Fruit fly (Drosophila melanogaster): Measurements from ENCODE around the gene CG15461.

Gene CG15461

DNA sequence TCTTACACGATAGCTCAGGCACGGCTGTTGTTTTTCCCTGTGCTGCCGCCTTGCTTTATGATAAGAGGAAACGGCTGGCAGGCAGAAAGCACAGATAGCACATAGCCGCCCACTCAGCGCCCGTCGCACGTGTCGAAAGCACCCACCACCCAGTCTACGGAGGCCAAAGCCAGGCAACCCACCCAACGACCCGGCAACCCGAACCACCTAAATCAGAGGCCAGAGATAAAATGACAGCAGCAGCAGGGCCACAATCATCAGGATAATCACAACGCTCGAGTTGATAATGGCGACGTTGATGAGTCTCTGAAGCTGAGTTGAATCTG, 17.5 kb downstream of the CG15461 start:
- TF ChIP-seq dmrt93B (GFP tag; optimal IDR thresholded peaks at IDR 0.05) = peak; percentile 2
- TF ChIP-seq jim (GFP tag; optimal IDR thresholded peaks at IDR 0.05) = no peak
- TF ChIP-seq CrebA (GFP tag; optimal IDR thresholded peaks at IDR 0.05; ENCODE audit: borderline replicate concordance) = no peak

DNA sequence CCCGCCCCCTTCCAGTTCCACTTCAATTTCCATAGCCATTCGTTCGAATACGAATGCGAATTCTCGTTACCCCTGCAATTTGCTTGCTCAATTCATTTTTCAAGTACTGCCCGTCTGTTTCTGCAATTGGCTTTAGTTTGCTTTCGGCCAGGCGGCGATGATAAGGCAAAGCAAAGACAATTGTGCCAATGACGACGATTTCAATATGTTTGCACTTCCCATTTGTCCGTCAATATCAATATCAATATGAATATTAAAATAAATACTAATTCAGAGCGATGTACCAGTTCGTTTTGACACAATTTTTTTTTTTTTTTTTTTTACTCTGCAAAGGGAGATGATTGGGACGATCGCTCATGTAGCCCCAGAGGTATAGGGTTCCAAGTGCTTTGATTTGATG, 19.9 kb downstream of the CG15461 start:
- TF ChIP-seq jim (GFP tag; optimal IDR thresholded peaks at IDR 0.05) (no peak), ey (GFP tag; optimal IDR thresholded peaks at IDR 0.05) (no peak), Mio (GFP tag; optimal IDR thresholded peaks at IDR 0.05) (no peak), Jra (GFP tag; optimal IDR thresholded peaks at IDR 0.05) (no peak), usp (GFP tag; optimal IDR thresholded peaks at IDR 0.05) (no peak), foxo (GFP tag; optimal IDR thresholded peaks at IDR 0.05) (peak in 1 of 2 experiments; percentile 47), Abd-B (GFP tag; optimal IDR thresholded peaks at IDR 0.05) (no peak), sage (GFP tag; optimal IDR thresholded peaks at IDR 0.05) (peak; percentile 17), h (GFP tag; optimal IDR thresholded peaks at IDR 0.05) (peak; percentile 54), dl (GFP tag; optimal IDR thresholded peaks at IDR 0.05; ENCODE audit: insufficient read depth in 1 of 2, partially characterized antibody in 2 of 2) (no peak), tai (GFP tag; optimal IDR thresholded peaks at IDR 0.05) (peak; percentile 48), rgr (GFP tag; optimal IDR thresholded peaks at IDR 0.05) (peak; percentile 69), br (GFP tag; optimal IDR thresholded peaks at IDR 0.05) (peak; percentile 11), Dif (GFP tag; optimal IDR thresholded peaks at IDR 0.05; ENCODE audit: partially characterized antibody) (no peak), Vsx2 (GFP tag; optimal IDR thresholded peaks at IDR 0.05; ENCODE audit: partially characterized antibody) (no peak), psq (GFP tag; optimal IDR thresholded peaks at IDR 0.05) (peak; percentile 36), Dfd (GFP tag; optimal IDR thresholded peaks at IDR 0.05) (no peak), Sp1 (GFP tag; optimal IDR thresholded peaks at IDR 0.05) (no peak), Rel (GFP tag; optimal IDR thresholded peaks at IDR 0.05) (no peak), Rel (tag; optimal IDR thresholded peaks at IDR 0.05) (no peak), fru (GFP tag; optimal IDR thresholded peaks at IDR 0.05) (peak; percentile 2), brk (GFP tag; optimal IDR thresholded peaks at IDR 0.05) (no peak), GATAd (GFP tag; optimal IDR thresholded peaks at IDR 0.05) (no peak), CG9705 (GFP tag; optimal IDR thresholded peaks at IDR 0.05) (no peak), Hr83 (GFP tag; optimal IDR thresholded peaks at IDR 0.05; ENCODE audit: poor library complexity, severe bottlenecking) (peak; percentile 46), dsf (GFP tag; optimal IDR thresholded peaks at IDR 0.05; ENCODE audit: borderline replicate concordance) (no peak), CG32264 (GFP tag; optimal IDR thresholded peaks at IDR 0.05) (no peak), sv (GFP tag; optimal IDR thresholded peaks at IDR 0.05) (no peak), lola (GFP tag; optimal IDR thresholded peaks at IDR 0.05) (no peak), Myc (optimal IDR thresholded peaks at IDR 0.05) (no peak), Hnf4 (GFP tag; optimal IDR thresholded peaks at IDR 0.05) (peak; percentile 65), woc (GFP tag; optimal IDR thresholded peaks at IDR 0.05) (no peak), OdsH (GFP tag; optimal IDR thresholded peaks at IDR 0.05) (peak; percentile 8), pan (optimal IDR thresholded peaks at IDR 0.05) (no peak), CrebA (GFP tag; optimal IDR thresholded peaks at IDR 0.05; ENCODE audit: borderline replicate concordance) (no peak), Hr78 (GFP tag; optimal IDR thresholded peaks at IDR 0.05) (no peak), HLH106 (tag; optimal IDR thresholded peaks at IDR 0.05) (peak; percentile 13), dmrt93B (GFP tag; optimal IDR thresholded peaks at IDR 0.05) (no peak), N (GFP tag; optimal IDR thresholded peaks at IDR 0.05) (no peak)

DNA sequence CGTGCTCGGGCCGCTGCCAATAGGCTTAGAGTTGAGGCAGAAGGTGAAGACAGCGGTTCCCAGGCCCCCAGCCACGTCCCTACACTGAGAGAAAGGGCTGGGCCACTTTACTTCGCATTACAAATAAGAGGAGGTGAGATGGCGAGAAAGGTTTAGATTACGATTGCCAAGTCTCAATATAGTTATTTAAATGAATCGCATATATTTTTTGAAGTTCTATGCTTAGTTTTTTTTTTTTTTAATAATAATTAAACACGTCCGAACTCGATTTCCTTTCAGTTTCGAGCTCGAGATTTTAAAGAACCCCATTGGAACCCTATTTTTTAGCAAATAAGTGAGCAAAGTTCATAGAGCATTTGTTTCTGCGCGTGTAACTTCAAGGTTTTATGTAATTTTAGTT, 21.8 kb downstream of the CG15461 start:
- TF ChIP-seq brk (GFP tag; optimal IDR thresholded peaks at IDR 0.05) = no peak
- no peak for TF ChIP-seq CG9705 (GFP tag; optimal IDR thresholded peaks at IDR 0.05)
- TF ChIP-seq sage (GFP tag; optimal IDR thresholded peaks at IDR 0.05) = no peak
- peak; percentile 13 for TF ChIP-seq h (GFP tag; optimal IDR thresholded peaks at IDR 0.05)
- TF ChIP-seq dmrt93B (GFP tag; optimal IDR thresholded peaks at IDR 0.05) = no peak
- peak in 1 of 2 experiments; percentile 40 for TF ChIP-seq foxo (GFP tag; optimal IDR thresholded peaks at IDR 0.05)
- TF ChIP-seq sv (GFP tag; optimal IDR thresholded peaks at IDR 0.05) = peak; percentile 28
- peak; percentile 15 for TF ChIP-seq rgr (GFP tag; optimal IDR thresholded peaks at IDR 0.05)
- TF ChIP-seq ey (GFP tag; optimal IDR thresholded peaks at IDR 0.05) = peak; percentile 17
- TF ChIP-seq Mio (GFP tag; optimal IDR thresholded peaks at IDR 0.05) = no peak
- no peak for TF ChIP-seq Hr78 (GFP tag; optimal IDR thresholded peaks at IDR 0.05)
- TF ChIP-seq usp (GFP tag; optimal IDR thresholded peaks at IDR 0.05) = no peak
- no peak for TF ChIP-seq Dif (GFP tag; optimal IDR thresholded peaks at IDR 0.05; ENCODE audit: partially characterized antibody)
- no peak for TF ChIP-seq Abd-B (GFP tag; optimal IDR thresholded peaks at IDR 0.05)
- TF ChIP-seq GATAd (GFP tag; optimal IDR thresholded peaks at IDR 0.05) = no peak
- TF ChIP-seq Dfd (GFP tag; optimal IDR thresholded peaks at IDR 0.05) = no peak
- no peak for TF ChIP-seq Hr83 (GFP tag; optimal IDR thresholded peaks at IDR 0.05; ENCODE audit: poor library complexity, severe bottlenecking)
